Worm (Caenorhabditis elegans): Measurements from ENCODE around the gene ulp-4.

Gene ulp-4

ce11 chrII:8112063-8112462 is 17.7 kb upstream of the ulp-4 start, which contains the start of gene lron-4:
lron-4 (minus strand) TSS chrII:8112163.
- TF ChIP-seq unc-62 (GFP tag; optimal IDR thresholded peaks at IDR 0.05) (no peak), lin-15B (tag; optimal IDR thresholded peaks at IDR 0.05) (no peak), egl-27 (tag; optimal IDR thresholded peaks at IDR 0.05) (no peak), lin-39 (tag; optimal IDR thresholded peaks at IDR 0.05) (no peak), nhr-25 (tag; optimal IDR thresholded peaks at IDR 0.05) (no peak), jun-1 (tag; optimal IDR thresholded peaks at IDR 0.05) (no peak), ceh-16 (tag; optimal IDR thresholded peaks at IDR 0.05) (no peak), ZK546.5 (tag; optimal IDR thresholded peaks at IDR 0.05) (no peak)

ce11 chrII:8116159-8116558 is 13.6 kb upstream of the ulp-4 start, which contains the start of gene unc-105:
unc-105 (plus strand) TSS chrII:8116459.
- TF ChIP-seq ZK546.5 (tag; optimal IDR thresholded peaks at IDR 0.05) (no peak), ama-1 (optimal IDR thresholded peaks at IDR 0.05) (no peak), lsy-12 (tag; optimal IDR thresholded peaks at IDR 0.05) (no peak)

ce11 chrII:8117426-8117825 is 12.3 kb upstream of the ulp-4 start:
- TF ChIP-seq fos-1 (tag; optimal IDR thresholded peaks at IDR 0.05) (no peak), ztf-11 (tag; optimal IDR thresholded peaks at IDR 0.05) (no peak), nfya-1 (tag; optimal IDR thresholded peaks at IDR 0.05; ENCODE audit: insufficient read depth) (peak; percentile 74), hmg-11 (tag; optimal IDR thresholded peaks at IDR 0.05) (no peak)

DNA sequence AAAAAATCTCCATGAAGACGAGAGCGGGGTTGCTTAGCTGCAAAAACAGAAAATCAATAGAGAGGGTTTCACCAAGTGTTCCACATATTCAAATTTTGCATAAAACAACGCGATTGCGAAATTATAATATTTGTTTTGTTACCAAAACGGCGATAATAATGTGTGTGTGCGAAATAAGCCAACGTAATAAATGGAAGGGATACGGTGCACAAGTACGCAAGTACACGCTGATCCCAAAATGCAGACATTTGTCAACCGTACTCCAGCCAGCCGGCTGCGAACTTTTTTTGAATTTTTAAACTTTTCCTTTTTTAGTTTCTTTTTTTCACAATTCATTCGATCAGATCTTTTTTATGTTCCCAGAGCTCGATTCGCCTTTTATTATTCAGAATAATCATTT is 4.9 kb upstream of the ulp-4 start, which contains the start of gene ire-1:
Gene ire-1 (minus strand): TSS at position 44 of the 400 bp plus-strand sequence.
- TF ChIP-seq nhr-25 (tag; optimal IDR thresholded peaks at IDR 0.05) (peak; percentile 29), nhr-43 (tag; optimal IDR thresholded peaks at IDR 0.05; ENCODE audit: poor library complexity, severe bottlenecking) (peak; percentile 46), pha-4 (tag; optimal IDR thresholded peaks at IDR 0.05) (peak; percentile 93), lsy-12 (tag; optimal IDR thresholded peaks at IDR 0.05) (peak; percentile 1), lin-15B (tag; optimal IDR thresholded peaks at IDR 0.05) (peak; percentile 71), elt-2 (tag; optimal IDR thresholded peaks at IDR 0.05) (peak; percentile 48), nhr-76 (tag; optimal IDR thresholded peaks at IDR 0.05) (no peak), skn-1 (tag; optimal IDR thresholded peaks at IDR 0.05) (peak; percentile 42), egl-5 (tag; optimal IDR thresholded peaks at IDR 0.05) (peak; percentile 8), jun-1 (tag; optimal IDR thresholded peaks at IDR 0.05) (no peak), pqm-1 (tag; optimal IDR thresholded peaks at IDR 0.05) (peak; percentile 31), lin-39 (tag; optimal IDR thresholded peaks at IDR 0.05) (peak; percentile 21), zag-1 (tag; optimal IDR thresholded peaks at IDR 0.05) (no peak), snpc-4 (tag; optimal IDR thresholded peaks at IDR 0.05) (peak; percentile 60), nhr-23 (tag; optimal IDR thresholded peaks at IDR 0.05) (peak; percentile 59), ceh-28 (tag; optimal IDR thresholded peaks at IDR 0.05) (no peak), nfya-1 (tag; optimal IDR thresholded peaks at IDR 0.05; ENCODE audit: insufficient read depth) (peak; percentile 96), ama-1 (optimal IDR thresholded peaks at IDR 0.05) (peak; percentile 54), hmg-11 (tag; optimal IDR thresholded peaks at IDR 0.05) (peak; percentile 68)

DNA sequence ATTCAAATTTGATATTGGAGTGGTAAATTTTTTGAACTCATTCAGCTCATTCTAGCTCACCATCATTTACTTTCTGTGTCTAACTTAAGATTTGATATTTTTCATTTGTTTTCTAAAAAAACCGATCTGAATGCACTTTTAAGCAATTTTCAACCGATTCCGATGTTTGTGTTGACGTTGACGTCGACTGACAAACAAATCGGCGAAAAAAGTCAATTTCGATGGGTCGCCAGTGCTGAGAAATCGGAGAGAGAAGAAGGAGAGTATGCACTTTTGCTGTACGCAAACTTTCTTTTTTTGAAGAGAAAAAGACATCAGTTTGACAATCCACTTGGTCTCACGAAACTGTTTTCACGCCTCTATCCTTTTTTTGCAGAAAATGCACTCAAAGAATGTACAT is 4.3 kb upstream of the ulp-4 start:
- no peak for TF ChIP-seq mdl-1 (tag; optimal IDR thresholded peaks at IDR 0.05)
- peak; percentile 54 for TF ChIP-seq pha-4 (tag; optimal IDR thresholded peaks at IDR 0.05)

ce11 chrII:8126132-8126531 is 3.6 kb upstream of the ulp-4 start:
- TF ChIP-seq fos-1 (tag; optimal IDR thresholded peaks at IDR 0.05): no peak
- TF ChIP-seq lsy-12 (tag; optimal IDR thresholded peaks at IDR 0.05): peak; percentile 7
- TF ChIP-seq mdl-1 (tag; optimal IDR thresholded peaks at IDR 0.05): peak; percentile 9
- TF ChIP-seq elt-2 (tag; optimal IDR thresholded peaks at IDR 0.05): peak; percentile 31
- peak; percentile 30 for TF ChIP-seq fkh-10 (GFP tag; optimal IDR thresholded peaks at IDR 0.05)
- peak; percentile 88 for TF ChIP-seq lin-39 (tag; optimal IDR thresholded peaks at IDR 0.05)
- no peak for TF ChIP-seq nhr-11 (tag; optimal IDR thresholded peaks at IDR 0.05)
- TF ChIP-seq ceh-28 (tag; optimal IDR thresholded peaks at IDR 0.05): peak; percentile 61
- peak; percentile 31 for TF ChIP-seq unc-62 (GFP tag; optimal IDR thresholded peaks at IDR 0.05)
- TF ChIP-seq ama-1 (optimal IDR thresholded peaks at IDR 0.05): peak; percentile 13
- peak; percentile 83 for TF ChIP-seq nfya-1 (tag; optimal IDR thresholded peaks at IDR 0.05; ENCODE audit: insufficient read depth)
- peak; percentile 63 for TF ChIP-seq snpc-4 (tag; optimal IDR thresholded peaks at IDR 0.05)
- TF ChIP-seq lin-15B (tag; optimal IDR thresholded peaks at IDR 0.05): peak; percentile 20
- no peak for TF ChIP-seq nhr-237 (tag; optimal IDR thresholded peaks at IDR 0.05)
- TF ChIP-seq ZK546.5 (tag; optimal IDR thresholded peaks at IDR 0.05): no peak
- peak; percentile 14 for TF ChIP-seq pha-4 (tag; optimal IDR thresholded peaks at IDR 0.05)
